Fruit fly (Drosophila melanogaster) whole organism, adult: ENCODE measurements around the gene CG5402.

Source experiments
- CG11617 ChIP-seq: fragments of 200-800 bp; sonication (Bioruptor generic); optimal IDR thresholded peaks from 2 replicates; lab custom pipeline; 2017; ENCODE audit warnings: mild to moderate bottlenecking, missing biosample characterization, missing genetic modification reagents, missing genetic modification characterization
- CG12768 ChIP-seq: fragments of 200-800 bp; sonication (Bioruptor generic); optimal IDR thresholded peaks from 2 replicates; lab custom pipeline; 2017; ENCODE audit warnings: missing biosample characterization, missing genetic modification characterization, mild to moderate bottlenecking, moderate library complexity, missing genetic modification reagents
- CG14711 ChIP-seq: fragments of 200-800 bp; sonication (Bioruptor generic); optimal IDR thresholded peaks from 2 replicates; lab custom pipeline; 2018; ENCODE audit warnings: missing biosample characterization, mild to moderate bottlenecking, missing genetic modification characterization, moderate library complexity
- CG1620 ChIP-seq: fragments of 200-800 bp; sonication (Bioruptor generic); optimal IDR thresholded peaks from 2 replicates; lab custom pipeline; 2016; ENCODE audit warnings: missing biosample characterization, missing genetic modification characterization
- CG33017 ChIP-seq: fragments of 200-800 bp; sonication (Bioruptor generic); optimal IDR thresholded peaks from 2 replicates; lab custom pipeline; 2018; ENCODE audit warnings: missing biosample characterization, mild to moderate bottlenecking, missing genetic modification characterization, moderate library complexity
- CG5204 ChIP-seq: fragments of 200-800 bp; sonication (Bioruptor generic); optimal IDR thresholded peaks from 2 replicates; lab custom pipeline; 2016; ENCODE audit warnings: missing biosample characterization, missing genetic modification characterization
- CG7045 ChIP-seq: fragments of 200-800 bp; sonication (Bioruptor generic); optimal IDR thresholded peaks from 2 replicates; lab custom pipeline; 2017; ENCODE audit warnings: missing biosample characterization, mild to moderate bottlenecking, missing genetic modification characterization
- CG7101 ChIP-seq: fragments of 200-800 bp; sonication (Bioruptor generic); optimal IDR thresholded peaks from 2 replicates; lab custom pipeline; 2018; ENCODE audit warnings: missing biosample characterization, mild to moderate bottlenecking, missing genetic modification characterization, moderate library complexity
- Clk ChIP-seq: fragments of 200-800 bp; sonication (Bioruptor generic); optimal IDR thresholded peaks from 2 replicates; lab custom pipeline; 2017; ENCODE audit warnings: missing biosample characterization, missing genetic modification characterization
- Crg-1 ChIP-seq: fragments of 200-800 bp; sonication (Bioruptor generic); optimal IDR thresholded peaks from 2 replicates; lab custom pipeline; 2016; ENCODE audit warnings: missing biosample characterization, missing genetic modification characterization
- Hr96 ChIP-seq: fragments of 200-800 bp; sonication (Bioruptor generic); optimal IDR thresholded peaks from 2 replicates; lab custom pipeline; 2016; ENCODE audit warnings: missing biosample characterization, missing genetic modification characterization
- Mnt ChIP-seq: fragments of 200-800 bp; sonication (Bioruptor generic); optimal IDR thresholded peaks from 2 replicates; lab custom pipeline; 2016; ENCODE audit warnings: missing biosample characterization, mild to moderate bottlenecking, missing genetic modification characterization
- bab1 ChIP-seq: fragments of 200-800 bp; sonication (Bioruptor generic); optimal IDR thresholded peaks from 3 replicates; lab custom pipeline; 2019; ENCODE audit warnings: missing biosample characterization, mild to moderate bottlenecking, missing genetic modification characterization, moderate library complexity
- cic ChIP-seq: fragments of 200-800 bp; sonication (Bioruptor generic); optimal IDR thresholded peaks from 2 replicates; lab custom pipeline; 2017; ENCODE audit warnings: missing biosample characterization, mild to moderate bottlenecking, missing genetic modification characterization, moderate library complexity
- cnc ChIP-seq, 2 experiments: fragments of >200 bp; optimal IDR thresholded peaks; 2 replicates each; lab custom pipeline; 2017
- kay ChIP-seq: fragments of 200-800 bp; sonication (Bioruptor generic); peaks from one replicate; lab custom pipeline; 2016; ENCODE audit warnings: missing biosample characterization, missing genetic modification characterization, borderline replicate concordance
- ovo ChIP-seq: fragments of 200-800 bp; sonication (Bioruptor generic); optimal IDR thresholded peaks from 2 replicates; lab custom pipeline; 2016; ENCODE audit warnings: missing biosample characterization, missing genetic modification characterization
- pad ChIP-seq: fragments of 200-800 bp; sonication (Bioruptor generic); optimal IDR thresholded peaks from 3 replicates; lab custom pipeline; 2017; ENCODE audit warnings: missing biosample characterization, missing genetic modification characterization, mild to moderate bottlenecking, moderate library complexity, missing genetic modification reagents
- tj ChIP-seq: fragments of 200-800 bp; sonication (Bioruptor generic); optimal IDR thresholded peaks from 3 replicates; lab custom pipeline; 2017; ENCODE audit warnings: missing biosample characterization, mild to moderate bottlenecking, missing genetic modification characterization, moderate library complexity
- toe ChIP-seq: fragments of 200-800 bp; sonication (Bioruptor generic); optimal IDR thresholded peaks from 2 replicates; lab custom pipeline; 2016; ENCODE audit warnings: missing biosample characterization, missing genetic modification characterization

CG5402 gene

DNA sequence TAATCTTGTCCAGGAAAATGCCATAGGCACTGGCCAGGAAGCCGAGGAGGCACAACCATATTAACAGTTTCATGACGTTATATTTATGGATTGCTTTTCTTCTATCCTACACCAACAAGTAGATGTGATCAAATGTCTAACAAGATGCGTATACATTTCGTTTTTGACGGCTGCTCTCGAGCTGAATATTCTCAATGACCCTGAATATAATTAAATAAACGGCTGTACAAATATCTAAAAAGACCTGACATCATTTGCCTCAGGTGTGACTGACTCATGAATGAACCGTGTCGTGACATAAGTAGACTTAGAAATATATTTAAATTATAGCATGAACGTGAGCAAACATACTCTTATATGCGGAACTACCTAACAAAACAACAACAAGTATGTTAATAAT, at the start of gene CG5402:
Gene CG5402 (minus strand): TSS at position 101 of the 400 bp plus-strand sequence.
- TF ChIP-seq cic (GFP tag; lab: Kevin White, UChicago) = no peak
- TF ChIP-seq CG1620 = no peak
- no peak for TF ChIP-seq Crg-1 (GFP tag; lab: Kevin White, UChicago)
- TF ChIP-seq CG33017 = no peak
- TF ChIP-seq bab1 (GFP tag; lab: Kevin White, UChicago) = no peak
- no peak for TF ChIP-seq CG7101 (tag; lab: Kevin White, UChicago)
- no peak for TF ChIP-seq pad (GFP tag; lab: Kevin White, UChicago)
- no peak for TF ChIP-seq CG11617
- TF ChIP-seq Mnt (GFP tag; lab: Kevin White, UChicago) = no peak
- no peak for TF ChIP-seq tj (GFP tag; lab: Kevin White, UChicago)
- TF ChIP-seq CG12768 (GFP tag; lab: Kevin White, UChicago) = no peak
- no peak for TF ChIP-seq CG5204 (GFP tag; lab: Kevin White, UChicago)
- no peak for TF ChIP-seq CG7045
- TF ChIP-seq toe (GFP tag; lab: Kevin White, UChicago) = no peak
- no peak for TF ChIP-seq Clk
- no peak for TF ChIP-seq Hr96
- TF ChIP-seq cnc (optimal IDR thresholded peaks at IDR 0.05; lab: Kevin White, UChicago) = no peak
- no peak for TF ChIP-seq CG14711

DNA sequence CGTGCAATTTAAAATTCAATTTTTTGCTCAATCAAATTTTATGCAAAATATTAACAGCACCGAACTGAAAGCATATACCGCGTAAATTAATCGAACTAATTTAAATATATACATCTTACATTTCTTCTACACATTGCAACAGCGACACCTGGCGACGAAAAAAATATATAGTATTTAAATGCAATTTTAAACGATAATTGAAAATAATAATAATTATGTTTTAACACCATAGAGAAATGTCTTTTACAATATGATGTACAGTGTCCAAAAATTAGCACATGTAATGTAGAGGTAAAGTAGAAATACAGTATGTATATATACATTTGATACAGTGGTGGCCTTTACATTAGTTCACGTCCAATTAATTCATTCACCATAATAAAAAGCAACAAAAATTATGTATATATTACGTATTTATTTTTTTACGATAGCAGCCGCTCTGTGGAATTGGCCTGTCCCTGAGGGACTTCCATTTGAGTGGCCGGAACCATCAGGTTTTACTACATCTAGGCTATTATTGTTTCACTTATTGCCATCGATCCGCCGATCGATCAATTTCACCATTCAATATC, 44.7 kb upstream of the CG5402 start:
- TF ChIP-seq CG5204 (GFP tag; lab: Kevin White, UChicago) = no peak
- TF ChIP-seq ovo = no peak
- TF ChIP-seq tj (GFP tag; lab: Kevin White, UChicago) = no peak
- no peak for TF ChIP-seq CG7045
- no peak for TF ChIP-seq CG33017
- TF ChIP-seq kay = no peak
- TF ChIP-seq cnc (optimal IDR thresholded peaks at IDR 0.05; lab: Kevin White, UChicago) = no peak
- no peak for TF ChIP-seq pad (GFP tag; lab: Kevin White, UChicago)
- no peak for TF ChIP-seq CG11617
- TF ChIP-seq toe (GFP tag; lab: Kevin White, UChicago) = no peak
- TF ChIP-seq Hr96 = no peak
- no peak for TF ChIP-seq Crg-1 (GFP tag; lab: Kevin White, UChicago)
- TF ChIP-seq CG12768 (GFP tag; lab: Kevin White, UChicago) = no peak
- no peak for TF ChIP-seq Clk
- TF ChIP-seq CG1620 = no peak
- TF ChIP-seq CG14711 = no peak

DNA sequence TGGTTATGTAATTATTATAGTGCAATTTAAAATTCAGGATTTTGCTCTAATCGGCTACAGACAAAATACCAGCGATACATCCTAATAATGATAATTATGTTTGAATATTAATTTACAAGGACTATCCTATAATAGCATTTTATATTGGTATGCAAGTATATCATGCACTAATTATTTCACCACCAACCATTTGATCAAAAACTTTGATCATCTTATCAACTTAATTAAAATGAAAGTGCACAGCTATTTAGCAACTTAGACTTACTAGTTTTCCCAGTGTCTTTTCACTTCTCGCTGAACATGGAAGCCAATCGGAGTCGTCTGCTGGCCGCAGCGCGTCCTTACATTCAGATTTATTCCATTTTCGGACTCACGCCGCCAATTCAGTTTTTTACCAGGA, 43.0 kb upstream of the CG5402 start, which contains the start of gene Gr98d:
Gene Gr98d (plus strand): TSS at position 301 of the 400 bp plus-strand sequence.
- TF ChIP-seq CG1620 (no peak), Hr96 (no peak), Mnt (GFP tag; lab: Kevin White, UChicago) (no peak), cnc (optimal IDR thresholded peaks at IDR 0.05; lab: Kevin White, UChicago) (no peak), bab1 (GFP tag; lab: Kevin White, UChicago) (no peak), cic (GFP tag; lab: Kevin White, UChicago) (no peak), CG11617 (no peak), CG12768 (GFP tag; lab: Kevin White, UChicago) (no peak), toe (GFP tag; lab: Kevin White, UChicago) (no peak), CG14711 (no peak), CG7101 (tag; lab: Kevin White, UChicago) (no peak), ovo (no peak), CG7045 (no peak)

DNA sequence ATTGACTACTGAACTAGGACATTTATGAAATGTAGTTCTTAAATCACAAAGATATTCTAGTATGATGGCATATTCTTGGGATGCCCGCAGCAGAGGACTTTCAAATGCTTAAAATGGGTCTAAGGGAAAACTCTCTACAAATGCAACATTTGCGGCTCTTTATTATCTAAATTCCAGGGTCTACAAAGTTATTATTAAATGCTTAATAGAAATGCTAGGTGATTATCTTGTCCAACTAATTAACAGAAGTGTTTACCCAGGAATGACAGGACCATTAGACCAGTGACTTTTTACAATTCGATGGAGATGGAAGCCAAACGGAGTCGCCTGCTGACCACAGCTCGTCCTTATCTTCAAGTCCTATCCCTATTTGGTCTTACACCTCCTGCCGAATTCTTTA, 41.4 kb upstream of the CG5402 start, which contains the start of gene Gr98c:
Gene Gr98c (plus strand): TSS at position 301 of the 400 bp plus-strand sequence.
- TF ChIP-seq CG5204 (GFP tag; lab: Kevin White, UChicago) = no peak
- TF ChIP-seq ovo = no peak
- no peak for TF ChIP-seq cic (GFP tag; lab: Kevin White, UChicago)
- TF ChIP-seq toe (GFP tag; lab: Kevin White, UChicago) = no peak
- no peak for TF ChIP-seq Hr96
- TF ChIP-seq CG33017 = no peak
- TF ChIP-seq CG14711 = no peak
- no peak for TF ChIP-seq cnc (optimal IDR thresholded peaks at IDR 0.05; lab: Kevin White, UChicago)
- no peak for TF ChIP-seq CG1620
- TF ChIP-seq CG11617 = no peak
- TF ChIP-seq bab1 (GFP tag; lab: Kevin White, UChicago) = no peak
- no peak for TF ChIP-seq CG7101 (tag; lab: Kevin White, UChicago)
- TF ChIP-seq Crg-1 (GFP tag; lab: Kevin White, UChicago) = no peak
- TF ChIP-seq pad (GFP tag; lab: Kevin White, UChicago) = no peak
- no peak for TF ChIP-seq tj (GFP tag; lab: Kevin White, UChicago)
- TF ChIP-seq CG12768 (GFP tag; lab: Kevin White, UChicago) = no peak
- no peak for TF ChIP-seq Mnt (GFP tag; lab: Kevin White, UChicago)

DNA sequence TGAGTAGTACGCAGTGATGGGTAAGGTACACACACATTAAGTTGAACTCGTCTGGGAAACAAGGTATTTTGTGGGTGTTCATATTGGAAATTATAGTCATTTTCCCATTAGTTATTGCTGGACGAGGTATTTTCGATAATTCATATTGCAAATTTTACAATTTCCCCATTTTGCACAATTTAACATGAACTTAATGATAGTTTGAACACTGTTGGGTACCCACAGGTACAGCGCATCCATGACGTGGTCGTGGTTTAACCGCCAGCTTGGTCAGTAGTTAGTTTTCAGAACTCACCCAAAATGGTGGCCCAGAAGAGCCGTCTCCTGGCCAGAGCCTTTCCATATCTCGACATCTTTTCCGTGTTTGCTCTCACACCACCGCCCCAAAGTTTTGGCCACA, 39.4 kb upstream of the CG5402 start, which contains the start of gene Gr98b:
Gene Gr98b (plus strand): TSS at position 301 of the 400 bp plus-strand sequence.
- no peak for TF ChIP-seq CG1620
- TF ChIP-seq toe (GFP tag; lab: Kevin White, UChicago) = no peak

DNA sequence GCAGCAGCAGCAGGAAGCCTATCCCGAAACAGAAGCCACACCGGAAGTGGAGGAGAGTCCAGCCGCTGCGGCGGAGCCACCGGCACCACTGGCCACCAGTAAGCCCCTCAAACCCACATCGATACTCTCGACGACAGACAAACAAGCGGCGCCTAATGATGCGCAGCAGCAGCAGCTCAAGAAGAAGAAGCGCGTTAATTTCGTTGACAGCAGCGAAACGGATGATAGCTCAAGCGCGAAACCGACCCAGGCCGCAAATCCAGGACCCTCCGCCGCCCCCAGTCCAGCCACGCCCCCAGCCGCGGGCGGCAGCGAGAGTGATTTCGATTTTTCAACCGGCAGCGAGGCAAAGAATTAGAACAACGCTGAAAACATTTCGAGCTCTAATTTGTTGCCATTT, 30.5 kb upstream of the CG5402 start:
- no peak for TF ChIP-seq CG1620
- no peak for TF ChIP-seq kay
- no peak for TF ChIP-seq CG11617
- no peak for TF ChIP-seq CG5204 (GFP tag; lab: Kevin White, UChicago)
- no peak for TF ChIP-seq Crg-1 (GFP tag; lab: Kevin White, UChicago)
- TF ChIP-seq Hr96 = no peak

DNA sequence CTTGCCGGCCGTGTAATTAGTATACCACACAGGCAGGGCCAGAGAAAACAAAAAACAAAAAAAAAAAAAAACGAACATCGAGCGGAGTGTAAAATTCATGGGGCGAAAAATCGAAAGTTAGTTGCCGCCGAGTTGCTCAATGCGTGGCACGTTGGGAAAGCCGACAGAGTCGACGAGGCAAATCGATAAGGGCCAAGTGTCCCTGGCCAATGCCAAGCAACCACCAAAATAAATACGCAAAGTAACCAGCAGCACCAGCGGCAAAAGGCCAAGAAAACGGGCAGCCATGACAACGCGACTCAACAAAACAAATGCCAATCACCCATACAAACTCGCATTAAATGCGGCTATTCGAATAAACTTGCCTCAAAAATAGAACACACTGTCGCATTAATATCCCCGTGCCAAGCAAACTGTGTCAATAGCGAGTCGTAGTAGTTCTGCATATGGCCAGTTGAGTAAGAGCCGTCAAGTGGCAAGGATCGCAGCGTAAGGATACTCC, 17.7 kb upstream of the CG5402 start, which contains the start of gene CG12885:
Gene CG12885 (plus strand): TSS at position 452 of the 502 bp plus-strand sequence.
- TF ChIP-seq kay (no peak), CG7101 (tag; lab: Kevin White, UChicago) (no peak), Crg-1 (GFP tag; lab: Kevin White, UChicago) (no peak), CG1620 (no peak), Mnt (GFP tag; lab: Kevin White, UChicago) (no peak), Clk (no peak), tj (GFP tag; lab: Kevin White, UChicago) (no peak), bab1 (GFP tag; lab: Kevin White, UChicago) (no peak), CG12768 (GFP tag; lab: Kevin White, UChicago) (no peak), CG14711 (no peak), CG33017 (no peak)
